Worm (Caenorhabditis elegans) whole organism, young adult: Measurements from ENCODE around the gene T08G3.6.

Experiments used
- dox-1 ChIP-seq: fragments of 200-800 bp; sonication (Bioruptor generic); IDR thresholded peaks from 2 replicates; pipeline ENCODE4 v1.3.6; 2022; ENCODE audit warnings: missing genetic modification reagents, missing genetic modification characterization, missing compliant biosample characterization
- mxl-1 ChIP-seq: sonication (generic microtip); optimal IDR thresholded peaks from 2 replicates; lab custom pipeline; 2016; ENCODE audit warnings: missing genetic modification characterization, missing compliant biosample characterization
- nhr-179 ChIP-seq: sonication (generic microtip); optimal IDR thresholded peaks from 2 replicates; lab custom pipeline; 2016; ENCODE audit warnings: mild to moderate bottlenecking, missing genetic modification characterization, missing compliant biosample characterization

- no peak for TF ChIP-seq mxl-1 (tag; lab: Kevin White, UChicago)
- no peak for TF ChIP-seq dox-1 (GFP tag; lab: Robert Waterston, UW)
- no peak for TF ChIP-seq nhr-179 (tag; lab: Kevin White, UChicago)
These were observed 9.3 kb downstream of the T08G3.6 start, which contains the start of gene str-14 for ce11 chrV:16455065-16455464.
